Fruit fly (Drosophila melanogaster) whole organism, embryonic: ENCODE measurements around the gene CG5509.
A peak's percentile ranks its signal among the peaks of the same experiment; 100 is the strongest.

Experiments used
- Atf-2 ChIP-seq: fragments of 200-800 bp; sonication (Bioruptor generic); optimal IDR thresholded peaks from 2 replicates; lab custom pipeline; 2016; ENCODE audit warnings: missing biosample characterization, missing genetic modification characterization
- Blimp-1 ChIP-seq: fragments of 200-800 bp; sonication (Bioruptor generic); optimal IDR thresholded peaks from 3 replicates; lab custom pipeline; 2018; ENCODE audit warnings: missing biosample characterization, missing genetic modification characterization, mild to moderate bottlenecking, moderate library complexity, missing genetic modification reagents
- CG10274 ChIP-seq: fragments of 200-800 bp; sonication (Bioruptor generic); optimal IDR thresholded peaks from 3 replicates; lab custom pipeline; 2017; ENCODE audit warnings: missing biosample characterization, mild to moderate bottlenecking, missing genetic modification characterization
- CG10565 ChIP-seq: fragments of 200-800 bp; sonication (Bioruptor generic); optimal IDR thresholded peaks from 3 replicates; lab custom pipeline; 2016; ENCODE audit warnings: missing biosample characterization, mild to moderate bottlenecking, missing genetic modification characterization
- CG11085 ChIP-seq: fragments of 200-800 bp; sonication (Bioruptor generic); IDR thresholded peaks from 2 replicates; pipeline ENCODE4 v1.3.6; 2022; ENCODE audit warnings: missing biosample characterization, missing genetic modification characterization
- CG11723 ChIP-seq: fragments of 200-800 bp; sonication (Bioruptor generic); optimal IDR thresholded peaks from 2 replicates; lab custom pipeline; 2017; ENCODE audit warnings: missing biosample characterization, mild to moderate bottlenecking, missing genetic modification characterization
- CG12219 ChIP-seq: fragments of 200-800 bp; sonication (Bioruptor generic); optimal IDR thresholded peaks from 3 replicates; lab custom pipeline; 2018; ENCODE audit warnings: missing biosample characterization, mild to moderate bottlenecking, missing genetic modification characterization
- CG15269 ChIP-seq: fragments of 200-800 bp; sonication (Bioruptor generic); optimal IDR thresholded peaks from 2 replicates; lab custom pipeline; 2018; ENCODE audit warnings: missing biosample characterization, mild to moderate bottlenecking, missing genetic modification characterization, moderate library complexity
- CG18011 ChIP-seq: fragments of 200-800 bp; sonication (Bioruptor generic); optimal IDR thresholded peaks from 2 replicates; lab custom pipeline; 2017; ENCODE audit warnings: missing biosample characterization, missing genetic modification characterization, mild to moderate bottlenecking, moderate library complexity, missing genotype
- CG3838 ChIP-seq: fragments of 200-800 bp; sonication (Bioruptor generic); optimal IDR thresholded peaks from 3 replicates; lab custom pipeline; 2016; ENCODE audit warnings: missing biosample characterization, missing genetic modification characterization
- CG4328 ChIP-seq: fragments of 200-800 bp; sonication (Bioruptor generic); optimal IDR thresholded peaks from 3 replicates; lab custom pipeline; 2017; ENCODE audit warnings: missing biosample characterization, missing genetic modification reagents, missing genetic modification characterization
- CG6813 ChIP-seq: fragments of 200-800 bp; sonication (Bioruptor generic); optimal IDR thresholded peaks from 2 replicates; lab custom pipeline; 2017; ENCODE audit warnings: missing biosample characterization, missing genetic modification characterization, mild to moderate bottlenecking, moderate library complexity, missing genetic modification reagents
- CG7271 ChIP-seq: fragments of 200-800 bp; sonication (Bioruptor generic); optimal IDR thresholded peaks from 2 replicates; lab custom pipeline; 2018; ENCODE audit warnings: missing biosample characterization, mild to moderate bottlenecking, missing genetic modification characterization, moderate library complexity
- CG7556 ChIP-seq: fragments of 200-800 bp; sonication (Bioruptor generic); optimal IDR thresholded peaks from 2 replicates; lab custom pipeline; 2017; ENCODE audit warnings: missing biosample characterization, mild to moderate bottlenecking, missing genetic modification characterization
- CG7987 ChIP-seq: fragments of 200-800 bp; sonication (Bioruptor generic); optimal IDR thresholded peaks from 2 replicates; lab custom pipeline; 2018; ENCODE audit warnings: missing biosample characterization, mild to moderate bottlenecking, missing genetic modification characterization, moderate library complexity
- CG9437 ChIP-seq: fragments of 200-800 bp; sonication (Bioruptor generic); optimal IDR thresholded peaks from 2 replicates; lab custom pipeline; 2018; ENCODE audit warnings: missing biosample characterization, mild to moderate bottlenecking, missing genetic modification characterization
- CkIIα-i1 ChIP-seq: fragments of 200-800 bp; sonication (Bioruptor generic); IDR thresholded peaks from 2 replicates; pipeline ENCODE4 v1.3.6; 2022; ENCODE audit warnings: missing biosample characterization, missing genetic modification characterization
- Drgx ChIP-seq: fragments of 200-800 bp; sonication (Bioruptor generic); IDR thresholded peaks from 2 replicates; pipeline ENCODE4 v1.3.6; 2022; ENCODE audit warnings: missing biosample characterization, missing genetic modification characterization
- ERR ChIP-seq: fragments of 200-800 bp; sonication (Bioruptor generic); optimal IDR thresholded peaks from 2 replicates; lab custom pipeline; 2016; ENCODE audit warnings: missing biosample characterization, missing genetic modification characterization
- Fer3 ChIP-seq: fragments of 200-800 bp; sonication (Bioruptor generic); optimal IDR thresholded peaks from 2 replicates; lab custom pipeline; 2018; ENCODE audit warnings: missing biosample characterization, mild to moderate bottlenecking, missing genetic modification characterization, moderate library complexity
- GATAe ChIP-seq: fragments of 200-800 bp; sonication (Bioruptor generic); conservative IDR thresholded peaks from 2 replicates; pipeline ENCODE4 v1.3.6; 2022; ENCODE audit warnings: missing biosample characterization, missing genetic modification characterization
- HLH54F ChIP-seq: fragments of 200-800 bp; sonication (Bioruptor generic); optimal IDR thresholded peaks from 3 replicates; lab custom pipeline; 2016; ENCODE audit warnings: missing biosample characterization, missing genetic modification characterization
- Hey ChIP-seq: fragments of 200-800 bp; sonication (Bioruptor generic); optimal IDR thresholded peaks from 3 replicates; lab custom pipeline; 2018; ENCODE audit warnings: missing biosample characterization, mild to moderate bottlenecking, missing genetic modification characterization
- HmgZ ChIP-seq: fragments of 200-800 bp; sonication (Bioruptor generic); optimal IDR thresholded peaks from 2 replicates; lab custom pipeline; 2018; ENCODE audit warnings: missing biosample characterization, mild to moderate bottlenecking, missing genetic modification characterization
- Mad ChIP-seq: fragments of 200-800 bp; sonication (Bioruptor generic); optimal IDR thresholded peaks from 2 replicates; lab custom pipeline; 2016; ENCODE audit warnings: missing biosample characterization, missing genetic modification characterization
- NFAT ChIP-seq: fragments of 200-800 bp; sonication (Bioruptor generic); IDR thresholded peaks from 2 replicates; pipeline ENCODE4 v1.3.6; 2022; ENCODE audit warnings: missing biosample characterization, missing genetic modification characterization
- NfI ChIP-seq: fragments of 200-800 bp; sonication (Bioruptor generic); optimal IDR thresholded peaks from 3 replicates; lab custom pipeline; 2018; ENCODE audit warnings: missing biosample characterization, mild to moderate bottlenecking, missing genetic modification characterization, moderate library complexity
- Oaz ChIP-seq: fragments of 200-800 bp; sonication (Bioruptor generic); IDR thresholded peaks from 2 replicates; pipeline ENCODE4 v1.3.6; 2022; ENCODE audit warnings: missing biosample characterization, missing genetic modification characterization
- TFAM ChIP-seq: fragments of 200-800 bp; sonication (Bioruptor generic); optimal IDR thresholded peaks from 2 replicates; lab custom pipeline; 2017; ENCODE audit warnings: missing biosample characterization, missing genetic modification characterization, inconsistent platforms
- Trl ChIP-seq, 3 experiments: fragments of >200 bp in 2 of 3; fragments of 200-800 bp in 1 of 3; sonication (Bioruptor generic) in 1 of 3; optimal IDR thresholded peaks; 2 replicates in 1 of 3; 3 replicates in 2 of 3; lab custom pipeline; 2016 to 2017; ENCODE audit warnings: missing biosample characterization in 1 of 3, missing genetic modification characterization in 1 of 3
- ac ChIP-seq: fragments of 200-800 bp; sonication (Bioruptor generic); optimal IDR thresholded peaks from 3 replicates; lab custom pipeline; 2017; ENCODE audit warnings: missing biosample characterization, mild to moderate bottlenecking, missing genetic modification characterization
- az2 ChIP-seq: fragments of 200-800 bp; sonication (Bioruptor generic); optimal IDR thresholded peaks from 3 replicates; lab custom pipeline; 2016; ENCODE audit warnings: missing biosample characterization, missing genetic modification characterization
- cwo ChIP-seq: fragments of 200-800 bp; sonication (Bioruptor generic); optimal IDR thresholded peaks from 3 replicates; lab custom pipeline; 2017; ENCODE audit warnings: missing biosample characterization, missing genetic modification characterization, mild to moderate bottlenecking, moderate library complexity, missing genetic modification reagents
- dm ChIP-seq: fragments of 200-800 bp; sonication (Bioruptor generic); optimal IDR thresholded peaks from 3 replicates; lab custom pipeline; 2016; ENCODE audit warnings: missing biosample characterization, missing genetic modification characterization
- gsb-n ChIP-seq: fragments of 200-800 bp; sonication (Bioruptor generic); optimal IDR thresholded peaks from 3 replicates; lab custom pipeline; 2018; ENCODE audit warnings: missing biosample characterization, mild to moderate bottlenecking, missing genetic modification characterization
- hb ChIP-seq: fragments of 200-800 bp; sonication (Bioruptor generic); IDR thresholded peaks from 3 replicates; pipeline ENCODE4 v1.3.6; 2022; ENCODE audit warnings: missing biosample characterization, missing genetic modification characterization; ENCODE audit not compliant: partially characterized antibody
- insv ChIP-seq, 2 experiments: fragments of 200-800 bp; sonication (Bioruptor generic); optimal IDR thresholded peaks; 3 replicates each; lab custom pipeline; 2016 to 2018; ENCODE audit warnings: missing biosample characterization in 2 of 2, missing genetic modification characterization in 2 of 2
- knrl ChIP-seq: fragments of 200-800 bp; sonication (Bioruptor generic); IDR thresholded peaks from 3 replicates; pipeline ENCODE4 v1.3.6; 2022; ENCODE audit warnings: missing biosample characterization, missing genetic modification characterization; ENCODE audit not compliant: partially characterized antibody
- lbe ChIP-seq: fragments of 200-800 bp; sonication (Bioruptor generic); optimal IDR thresholded peaks from 2 replicates; lab custom pipeline; 2016; ENCODE audit warnings: missing biosample characterization, mild to moderate bottlenecking, missing genetic modification characterization
- oc ChIP-seq: fragments of 200-800 bp; sonication (Bioruptor generic); optimal IDR thresholded peaks from 2 replicates; lab custom pipeline; 2018; ENCODE audit warnings: missing biosample characterization, mild to moderate bottlenecking, missing genetic modification characterization, moderate library complexity
- onecut ChIP-seq: fragments of 200-800 bp; sonication (Bioruptor generic); IDR thresholded peaks from 2 replicates; pipeline ENCODE4 v1.3.6; 2022; ENCODE audit warnings: missing biosample characterization, missing genetic modification characterization
- phol ChIP-seq: fragments of 200-800 bp; sonication (Bioruptor generic); optimal IDR thresholded peaks from 3 replicates; lab custom pipeline; 2018; ENCODE audit warnings: missing biosample characterization, mild to moderate bottlenecking, missing genetic modification characterization, moderate library complexity
- sima ChIP-seq: fragments of 200-800 bp; sonication (Bioruptor generic); optimal IDR thresholded peaks from 2 replicates; lab custom pipeline; 2016; ENCODE audit warnings: missing biosample characterization, missing genetic modification characterization
- slbo ChIP-seq: fragments of 200-800 bp; sonication (Bioruptor generic); IDR thresholded peaks from 2 replicates; pipeline ENCODE4 v1.3.6; 2022; ENCODE audit warnings: missing biosample characterization, missing genetic modification characterization
- slou ChIP-seq: fragments of 200-800 bp; sonication (Bioruptor generic); optimal IDR thresholded peaks from 3 replicates; lab custom pipeline; 2016; ENCODE audit warnings: missing biosample characterization, missing genetic modification characterization
- unpg ChIP-seq: fragments of 200-800 bp; sonication (Bioruptor generic); optimal IDR thresholded peaks from 3 replicates; lab custom pipeline; 2018; ENCODE audit warnings: missing biosample characterization, mild to moderate bottlenecking, missing genetic modification characterization, moderate library complexity
- vfl ChIP-seq: fragments of 200-800 bp; sonication (Bioruptor generic); optimal IDR thresholded peaks from 2 replicates; lab custom pipeline; 2016; ENCODE audit warnings: missing biosample characterization, missing genetic modification characterization
- zf30C ChIP-seq: fragments of 200-800 bp; sonication (Bioruptor generic); optimal IDR thresholded peaks from 3 replicates; lab custom pipeline; 2018; ENCODE audit warnings: missing biosample characterization, mild to moderate bottlenecking, missing genetic modification characterization
- zfh1 ChIP-seq: fragments of 200-800 bp; sonication (Bioruptor generic); IDR thresholded peaks from 3 replicates; pipeline ENCODE4 v1.3.6; 2022; ENCODE audit warnings: missing biosample characterization, missing genetic modification characterization

The CG5509 gene

dm6 chr3R:12425510-12426309 is 26.6 kb upstream of the CG5509 start, which contains the start of gene Pp1-87B (continued):
- no peak for TF ChIP-seq HLH54F (GFP tag; lab: Kevin White, UChicago)
- no peak for TF ChIP-seq ac (GFP tag; lab: Kevin White, UChicago)
- no peak for TF ChIP-seq GATAe (GFP tag; lab: Robert Waterston, UW)
- no peak for TF ChIP-seq CG10274
- no peak for TF ChIP-seq gsb-n
- no peak for TF ChIP-seq CG18011 (GFP tag; lab: Kevin White, UChicago)
- TF ChIP-seq Blimp-1, result no peak
- peak; percentile 37 for TF ChIP-seq CG9437 (GFP tag; lab: Kevin White, UChicago)
- TF ChIP-seq NfI (GFP tag; lab: Kevin White, UChicago), result no peak
- no peak for TF ChIP-seq CkIIα-i1 (GFP tag; lab: Robert Waterston, UW)
- no peak for TF ChIP-seq Atf-2 (GFP tag; lab: Kevin White, UChicago)
- no peak for TF ChIP-seq TFAM (GFP tag; lab: Kevin White, UChicago)
- TF ChIP-seq HmgZ (tag; lab: Kevin White, UChicago), result peak; percentile 37
- TF ChIP-seq lbe (GFP tag; lab: Kevin White, UChicago), result no peak
- peak; percentile 88 to 99 for TF ChIP-seq insv (GFP tag; optimal IDR thresholded peaks at IDR 0.05; lab: Kevin White, UChicago)
- peak; percentile 89 for TF ChIP-seq dm (GFP tag; lab: Kevin White, UChicago)
- no peak for TF ChIP-seq zf30C (GFP tag; lab: Kevin White, UChicago)
- TF ChIP-seq CG7556 (GFP tag; lab: Kevin White, UChicago), result no peak
- no peak for TF ChIP-seq Mad (GFP tag; lab: Kevin White, UChicago)
- no peak for TF ChIP-seq NFAT (GFP tag; lab: Robert Waterston, UW)
- TF ChIP-seq oc (tag; lab: Kevin White, UChicago), result no peak
- no peak for TF ChIP-seq CG6813
- no peak for TF ChIP-seq az2 (GFP tag; lab: Kevin White, UChicago)
- no peak for TF ChIP-seq CG10565
- no peak for TF ChIP-seq CG11723 (GFP tag; lab: Kevin White, UChicago)
- TF ChIP-seq Fer3 (tag; lab: Kevin White, UChicago), result no peak
- TF ChIP-seq slbo, result no peak
- TF ChIP-seq onecut (GFP tag; lab: Robert Waterston, UW), result no peak
- TF ChIP-seq slou, result no peak
- TF ChIP-seq zfh1 (GFP tag; lab: Robert Waterston, UW), result no peak
- no peak for TF ChIP-seq CG3838
- no peak for TF ChIP-seq Hey
- no peak for TF ChIP-seq ERR
- TF ChIP-seq CG12219 (GFP tag; lab: Kevin White, UChicago), result no peak
- no peak for TF ChIP-seq CG7987
- TF ChIP-seq cwo, result no peak
- no peak for TF ChIP-seq Trl (optimal IDR thresholded peaks at IDR 0.05; lab: Kevin White, UChicago)
- TF ChIP-seq Trl (GFP tag; optimal IDR thresholded peaks at IDR 0.05; lab: Kevin White, UChicago), result peak; percentile 7
- no peak for TF ChIP-seq Drgx (GFP tag; lab: Robert Waterston, UW)
- TF ChIP-seq phol, result peak; percentile 100
- no peak for TF ChIP-seq sima (GFP tag; lab: Kevin White, UChicago)
- TF ChIP-seq CG11085 (GFP tag; lab: Robert Waterston, UW), result no peak
- TF ChIP-seq unpg (GFP tag; lab: Kevin White, UChicago), result no peak
- TF ChIP-seq CG15269 (tag; lab: Kevin White, UChicago), result no peak
- TF ChIP-seq knrl, result peak; percentile 43; the same call in 2 of the 3 replicates
- TF ChIP-seq Oaz (GFP tag; lab: Robert Waterston, UW), result no peak
- peak; percentile 32 for TF ChIP-seq CG4328 (GFP tag; lab: Kevin White, UChicago)
- TF ChIP-seq hb, result no peak
- TF ChIP-seq vfl, result no peak
- TF ChIP-seq CG7271 (tag; lab: Kevin White, UChicago), result no peak
